Worm (Caenorhabditis elegans) whole organism, L3 larva: ENCODE data around the gene mdt-4.
"Not testable (repeated sequence)": the region's sequence is repeated elsewhere in the genome, so short reads cannot be mapped to it uniquely, and the experiment has no call there.

Experiments
- R02D3.7 ChIP-seq: fragments of 150-350 bp; optimal IDR thresholded peaks from 2 replicates; lab custom pipeline; 2014; ENCODE audit warnings: missing biosample characterization, missing genetic modification characterization
- ama-1 ChIP-seq: fragments of 150-350 bp; optimal IDR thresholded peaks from 2 replicates; lab custom pipeline; 2018
- ceh-28 ChIP-seq: fragments of 150-350 bp; optimal IDR thresholded peaks from 2 replicates; lab custom pipeline; 2014; ENCODE audit warnings: missing biosample characterization, missing genetic modification reagents, missing genetic modification characterization
- egl-5 ChIP-seq: fragments of 150-350 bp; optimal IDR thresholded peaks from 2 replicates; lab custom pipeline; 2017; ENCODE audit warnings: missing biosample characterization, missing genetic modification reagents, missing genetic modification characterization, inconsistent platforms
- elt-3 ChIP-seq, 3 experiments: fragments of 150-350 bp in 1 of 3; sonication (generic microtip) in 2 of 3; optimal IDR thresholded peaks; 2 replicates in 2 of 3; 4 replicates in 1 of 3; lab custom pipeline; 2014 to 2017; ENCODE audit warnings: missing biosample characterization in 3 of 3, missing genetic modification characterization in 3 of 3
- eor-1 ChIP-seq, 2 experiments: fragments of 150-350 bp; optimal IDR thresholded peaks; 2 replicates each; lab custom pipeline; 2014 to 2018; ENCODE audit warnings: missing biosample characterization in 2 of 2, missing genetic modification characterization in 2 of 2
- lsy-12 ChIP-seq: sonication (generic microtip); optimal IDR thresholded peaks from 2 replicates; lab custom pipeline; 2016; ENCODE audit warnings: mild to moderate bottlenecking, missing genetic modification characterization, missing compliant biosample characterization
- nhr-12 ChIP-seq: fragments of 150-350 bp; optimal IDR thresholded peaks from 2 replicates; lab custom pipeline; 2014; ENCODE audit warnings: missing biosample characterization, missing genetic modification characterization
- nhr-237 ChIP-seq: fragments of 150-350 bp; optimal IDR thresholded peaks from 2 replicates; lab custom pipeline; 2014; ENCODE audit warnings: missing biosample characterization, missing genetic modification characterization
- skn-1 ChIP-seq: fragments of 150-350 bp; optimal IDR thresholded peaks from 2 replicates; lab custom pipeline; 2014; ENCODE audit warnings: missing biosample characterization, missing genetic modification characterization
- unc-62 ChIP-seq: fragments of 150-350 bp; sonication (generic microtip); optimal IDR thresholded peaks from 4 replicates; lab custom pipeline; 2014; ENCODE audit warnings: missing biosample characterization, missing genetic modification reagents, missing genetic modification characterization
- ztf-4 ChIP-seq: fragments of 150-350 bp; optimal IDR thresholded peaks from 2 replicates; lab custom pipeline; 2014; ENCODE audit warnings: missing biosample characterization, missing genetic modification characterization

Gene mdt-4

DNA sequence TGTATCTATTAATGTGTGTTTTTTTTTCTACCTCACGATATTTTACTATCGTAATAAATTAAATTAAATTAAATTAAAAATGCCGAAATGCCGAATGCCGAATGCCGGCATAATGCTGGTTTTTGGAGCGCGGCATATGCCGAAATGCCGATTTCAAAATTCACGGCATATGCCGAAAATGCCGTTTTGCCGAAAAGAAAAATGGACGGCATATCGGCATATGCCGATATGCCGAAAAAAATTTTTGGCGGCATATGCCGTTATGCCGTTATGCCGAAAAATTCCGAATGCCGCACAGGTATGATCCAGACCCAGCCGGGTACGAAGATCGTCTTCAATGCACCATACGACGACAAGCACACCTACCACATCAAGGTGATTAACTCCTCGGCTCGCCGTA is 45.2 kb downstream of the mdt-4 start, which contains the start of gene msp-32:
Gene msp-32, plus strand, starts transcription at position 301 of the 400 bp plus-strand sequence.
- not testable (repeated sequence) for TF ChIP-seq ceh-28, nhr-237, lsy-12 (tag; lab: Kevin White, UChicago)

DNA sequence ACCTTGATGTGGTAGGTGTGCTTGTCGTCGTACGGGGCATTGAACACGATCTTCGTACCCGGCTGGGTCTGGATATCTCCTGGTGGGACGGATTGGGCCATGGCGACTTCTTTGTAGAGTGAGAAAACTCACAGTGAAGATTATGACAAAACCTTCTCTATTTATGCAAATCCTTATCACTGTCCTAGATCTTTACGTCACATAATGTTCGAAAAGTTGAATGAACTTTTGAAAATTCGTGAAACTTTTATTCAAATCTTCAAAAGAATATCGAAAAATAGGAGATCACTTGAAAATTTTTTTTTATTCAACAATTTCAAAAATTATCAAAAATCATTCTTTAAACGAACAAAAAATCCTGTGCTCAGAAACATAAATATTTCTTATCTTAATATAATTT is 51.2 kb downstream of the mdt-4 start, which contains the start of gene msp-33:
Gene msp-33, minus strand, starts transcription at position 101 of the 400 bp plus-strand sequence.
- TF ChIP-seq ceh-28 (tag; lab: Kevin White, UChicago), result no peak
- no peak for TF ChIP-seq unc-62 (GFP tag; lab: Kevin White, UChicago)
- TF ChIP-seq eor-1 (tag; optimal IDR thresholded peaks at IDR 0.05; lab: Kevin White, UChicago), result no peak
- no peak for TF ChIP-seq R02D3.7
- TF ChIP-seq skn-1 (tag; lab: Kevin White, UChicago), result no peak
- TF ChIP-seq ama-1 (lab: Kevin White, UChicago), result no peak
- no peak for TF ChIP-seq nhr-12 (tag; lab: Kevin White, UChicago)
- TF ChIP-seq egl-5 (tag; lab: Kevin White, UChicago), result no peak
- no peak for TF ChIP-seq ztf-4
- TF ChIP-seq elt-3 (tag; optimal IDR thresholded peaks at IDR 0.05; lab: Kevin White, UChicago), result no peak
